Worm (Caenorhabditis elegans) whole organism, L4 larva: Measurements from ENCODE around the gene fbxb-102.

Experiments
- attf-4 ChIP-seq: sonication (generic microtip); optimal IDR thresholded peaks from 3 replicates; lab custom pipeline; 2017; ENCODE audit warnings: missing biosample characterization, missing genetic modification characterization
- hlh-11 ChIP-seq: fragments of 200-800 bp; sonication (Bioruptor generic); optimal IDR thresholded peaks from 2 replicates; lab custom pipeline; 2018; ENCODE audit warnings: mild to moderate bottlenecking, missing genetic modification characterization, missing compliant biosample characterization
- lin-39 ChIP-seq: fragments of 150-350 bp; optimal IDR thresholded peaks from 2 replicates; lab custom pipeline; 2014; ENCODE audit warnings: missing biosample characterization, missing genetic modification reagents, missing genetic modification characterization
- unc-130 ChIP-seq: sonication (generic microtip); optimal IDR thresholded peaks from 2 replicates; lab custom pipeline; 2016; ENCODE audit warnings: missing genetic modification reagents, missing genetic modification characterization, missing compliant biosample characterization

- TF ChIP-seq unc-130 (GFP tag; lab: Kevin White, UChicago) (no peak), lin-39 (tag; lab: Kevin White, UChicago) (no peak), attf-4 (tag; lab: Kevin White, UChicago) (no peak), hlh-11 (no peak)
Measured at ce11 chrII:12465557-12465956, 17.2 kb upstream of the fbxb-102 start, which contains the start of gene sre-37.
